Fruit fly (Drosophila melanogaster) whole organism, adult: Measurements from ENCODE around the gene eIF3i.

Source experiments
- CG11617 ChIP-seq: fragments of 200-800 bp; sonication (Bioruptor generic); optimal IDR thresholded peaks from 2 replicates; lab custom pipeline; 2017; ENCODE audit warnings: mild to moderate bottlenecking, missing biosample characterization, missing genetic modification reagents, missing genetic modification characterization
- CG12768 ChIP-seq: fragments of 200-800 bp; sonication (Bioruptor generic); optimal IDR thresholded peaks from 2 replicates; lab custom pipeline; 2017; ENCODE audit warnings: missing biosample characterization, missing genetic modification characterization, mild to moderate bottlenecking, moderate library complexity, missing genetic modification reagents
- CG14711 ChIP-seq: fragments of 200-800 bp; sonication (Bioruptor generic); optimal IDR thresholded peaks from 2 replicates; lab custom pipeline; 2018; ENCODE audit warnings: missing biosample characterization, mild to moderate bottlenecking, missing genetic modification characterization, moderate library complexity
- CG1620 ChIP-seq: fragments of 200-800 bp; sonication (Bioruptor generic); optimal IDR thresholded peaks from 2 replicates; lab custom pipeline; 2016; ENCODE audit warnings: missing biosample characterization, missing genetic modification characterization
- CG33017 ChIP-seq: fragments of 200-800 bp; sonication (Bioruptor generic); optimal IDR thresholded peaks from 2 replicates; lab custom pipeline; 2018; ENCODE audit warnings: missing biosample characterization, mild to moderate bottlenecking, missing genetic modification characterization, moderate library complexity
- CG5204 ChIP-seq: fragments of 200-800 bp; sonication (Bioruptor generic); optimal IDR thresholded peaks from 2 replicates; lab custom pipeline; 2016; ENCODE audit warnings: missing biosample characterization, missing genetic modification characterization
- CG7045 ChIP-seq: fragments of 200-800 bp; sonication (Bioruptor generic); optimal IDR thresholded peaks from 2 replicates; lab custom pipeline; 2017; ENCODE audit warnings: missing biosample characterization, mild to moderate bottlenecking, missing genetic modification characterization
- CG7101 ChIP-seq: fragments of 200-800 bp; sonication (Bioruptor generic); optimal IDR thresholded peaks from 2 replicates; lab custom pipeline; 2018; ENCODE audit warnings: missing biosample characterization, mild to moderate bottlenecking, missing genetic modification characterization, moderate library complexity
- Clk ChIP-seq: fragments of 200-800 bp; sonication (Bioruptor generic); optimal IDR thresholded peaks from 2 replicates; lab custom pipeline; 2017; ENCODE audit warnings: missing biosample characterization, missing genetic modification characterization
- Crg-1 ChIP-seq: fragments of 200-800 bp; sonication (Bioruptor generic); optimal IDR thresholded peaks from 2 replicates; lab custom pipeline; 2016; ENCODE audit warnings: missing biosample characterization, missing genetic modification characterization
- Hr96 ChIP-seq: fragments of 200-800 bp; sonication (Bioruptor generic); optimal IDR thresholded peaks from 2 replicates; lab custom pipeline; 2016; ENCODE audit warnings: missing biosample characterization, missing genetic modification characterization
- Mnt ChIP-seq: fragments of 200-800 bp; sonication (Bioruptor generic); optimal IDR thresholded peaks from 2 replicates; lab custom pipeline; 2016; ENCODE audit warnings: missing biosample characterization, mild to moderate bottlenecking, missing genetic modification characterization
- bab1 ChIP-seq: fragments of 200-800 bp; sonication (Bioruptor generic); optimal IDR thresholded peaks from 3 replicates; lab custom pipeline; 2019; ENCODE audit warnings: missing biosample characterization, mild to moderate bottlenecking, missing genetic modification characterization, moderate library complexity
- cic ChIP-seq: fragments of 200-800 bp; sonication (Bioruptor generic); optimal IDR thresholded peaks from 2 replicates; lab custom pipeline; 2017; ENCODE audit warnings: missing biosample characterization, mild to moderate bottlenecking, missing genetic modification characterization, moderate library complexity
- cnc ChIP-seq, 2 experiments: fragments of >200 bp; optimal IDR thresholded peaks; 2 replicates each; lab custom pipeline; 2017
- kay ChIP-seq: fragments of 200-800 bp; sonication (Bioruptor generic); peaks from one replicate; lab custom pipeline; 2016; ENCODE audit warnings: missing biosample characterization, missing genetic modification characterization, borderline replicate concordance
- ovo ChIP-seq: fragments of 200-800 bp; sonication (Bioruptor generic); optimal IDR thresholded peaks from 2 replicates; lab custom pipeline; 2016; ENCODE audit warnings: missing biosample characterization, missing genetic modification characterization
- pad ChIP-seq: fragments of 200-800 bp; sonication (Bioruptor generic); optimal IDR thresholded peaks from 3 replicates; lab custom pipeline; 2017; ENCODE audit warnings: missing biosample characterization, missing genetic modification characterization, mild to moderate bottlenecking, moderate library complexity, missing genetic modification reagents
- tj ChIP-seq: fragments of 200-800 bp; sonication (Bioruptor generic); optimal IDR thresholded peaks from 3 replicates; lab custom pipeline; 2017; ENCODE audit warnings: missing biosample characterization, mild to moderate bottlenecking, missing genetic modification characterization, moderate library complexity
- toe ChIP-seq: fragments of 200-800 bp; sonication (Bioruptor generic); optimal IDR thresholded peaks from 2 replicates; lab custom pipeline; 2016; ENCODE audit warnings: missing biosample characterization, missing genetic modification characterization

Gene eIF3i

DNA sequence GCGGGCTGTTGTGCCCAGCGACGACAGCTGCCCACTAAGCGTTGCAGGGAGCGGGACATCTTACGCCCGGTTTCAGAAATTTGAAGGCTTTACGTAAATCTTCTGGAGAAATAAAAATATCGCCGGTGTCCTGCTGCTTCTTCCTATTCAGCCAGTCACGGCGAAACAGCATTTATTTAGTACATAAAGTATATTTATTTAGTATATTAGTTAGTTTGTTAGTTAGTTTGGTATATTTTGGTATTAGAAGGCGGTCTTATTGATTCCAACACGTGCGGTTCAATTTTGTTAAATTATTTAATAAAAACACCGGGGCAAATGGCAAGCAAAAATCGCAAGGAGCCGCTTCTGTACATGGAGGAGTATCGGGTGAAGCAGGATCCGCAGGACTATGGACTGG lies 1.2 kb upstream of the eIF3i start, which contains the start of the genes Scox and Polr1C:
Scox (minus strand) TSS at position 169 of the 400 bp plus-strand sequence.
Polr1C (plus strand) TSS at position 238 of the 400 bp plus-strand sequence.
- TF ChIP-seq toe (GFP tag; lab: Kevin White, UChicago) (no peak), Hr96 (GFP tag; lab: Kevin White, UChicago) (no peak), CG33017 (no peak), CG11617 (GFP tag; lab: Kevin White, UChicago) (no peak), CG7101 (tag; lab: Kevin White, UChicago) (no peak), Mnt (GFP tag; lab: Kevin White, UChicago) (peak; percentile 87)

DNA sequence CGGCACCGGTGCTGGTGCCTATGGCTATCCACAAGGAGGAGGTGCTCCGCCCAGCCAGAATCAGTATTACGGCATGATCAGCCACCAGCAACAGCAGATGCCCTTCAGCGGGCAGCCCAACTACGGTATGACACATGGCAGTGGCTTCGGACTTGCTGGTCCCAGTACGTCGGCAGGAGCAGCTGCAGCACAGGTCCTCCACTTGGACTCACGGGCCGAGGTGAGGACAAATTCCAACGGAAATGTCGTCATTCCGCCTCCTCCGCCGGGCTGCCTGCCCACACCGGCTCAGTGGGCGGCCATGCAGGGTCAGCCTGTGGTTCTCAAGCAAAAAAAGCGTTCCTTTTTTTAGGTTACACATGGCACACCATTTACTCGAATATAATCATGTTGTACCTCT lies 1.7 kb downstream of the eIF3i start:
- no peak for TF ChIP-seq bab1 (GFP tag; lab: Kevin White, UChicago)
- TF ChIP-seq ovo (GFP tag; lab: Kevin White, UChicago): no peak
- no peak for TF ChIP-seq CG12768 (GFP tag; lab: Kevin White, UChicago)
- TF ChIP-seq CG14711 (tag; lab: Kevin White, UChicago): no peak
- TF ChIP-seq CG5204: no peak
- TF ChIP-seq tj (GFP tag; lab: Kevin White, UChicago): no peak
- TF ChIP-seq Mnt (GFP tag; lab: Kevin White, UChicago): no peak
- no peak for TF ChIP-seq toe (GFP tag; lab: Kevin White, UChicago)
- no peak for TF ChIP-seq CG7045

DNA sequence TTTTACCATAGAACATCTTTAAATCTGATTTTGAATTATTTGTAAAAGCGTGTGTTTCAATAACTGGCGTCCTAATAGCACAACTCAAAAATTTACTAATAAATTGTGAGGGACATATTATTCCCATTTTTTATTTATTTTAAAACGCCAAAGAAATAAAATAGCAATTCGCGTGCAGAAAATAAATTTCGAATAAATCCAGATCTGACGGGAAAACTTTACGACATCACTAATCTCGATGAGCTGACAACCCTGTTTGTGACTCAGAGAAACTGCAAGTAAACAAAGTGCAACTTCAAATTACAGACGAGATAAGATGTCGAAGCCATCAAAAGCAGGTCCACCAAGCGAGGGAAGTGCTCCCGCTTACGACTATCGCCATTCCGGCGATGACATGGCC lies 2.2 kb downstream of the eIF3i start, which contains the start of gene CG34125:
CG34125 (plus strand) TSS at position 254 of the 400 bp plus-strand sequence.
- no peak for TF ChIP-seq CG33017
- TF ChIP-seq bab1 (GFP tag; lab: Kevin White, UChicago): peak; percentile 13
- no peak for TF ChIP-seq CG5204
- TF ChIP-seq tj (GFP tag; lab: Kevin White, UChicago): peak; percentile 3
- peak; percentile 52 for TF ChIP-seq CG11617 (GFP tag; lab: Kevin White, UChicago)
- TF ChIP-seq CG1620 (GFP tag; lab: Kevin White, UChicago): peak; percentile 24
- no peak for TF ChIP-seq Hr96 (GFP tag; lab: Kevin White, UChicago)
- no peak for TF ChIP-seq cnc (optimal IDR thresholded peaks at IDR 0.05; lab: Kevin White, UChicago)
- peak; percentile 27 for TF ChIP-seq CG7101 (tag; lab: Kevin White, UChicago)
- peak; percentile 53 for TF ChIP-seq CG12768 (GFP tag; lab: Kevin White, UChicago)
- peak; percentile 2 for TF ChIP-seq Clk
- no peak for TF ChIP-seq pad (GFP tag; lab: Kevin White, UChicago)
- no peak for TF ChIP-seq CG7045
- no peak for TF ChIP-seq kay (GFP tag; lab: Kevin White, UChicago)
- no peak for TF ChIP-seq toe (GFP tag; lab: Kevin White, UChicago)
- TF ChIP-seq ovo (GFP tag; lab: Kevin White, UChicago): no peak
- peak; percentile 96 for TF ChIP-seq CG14711 (tag; lab: Kevin White, UChicago)

DNA sequence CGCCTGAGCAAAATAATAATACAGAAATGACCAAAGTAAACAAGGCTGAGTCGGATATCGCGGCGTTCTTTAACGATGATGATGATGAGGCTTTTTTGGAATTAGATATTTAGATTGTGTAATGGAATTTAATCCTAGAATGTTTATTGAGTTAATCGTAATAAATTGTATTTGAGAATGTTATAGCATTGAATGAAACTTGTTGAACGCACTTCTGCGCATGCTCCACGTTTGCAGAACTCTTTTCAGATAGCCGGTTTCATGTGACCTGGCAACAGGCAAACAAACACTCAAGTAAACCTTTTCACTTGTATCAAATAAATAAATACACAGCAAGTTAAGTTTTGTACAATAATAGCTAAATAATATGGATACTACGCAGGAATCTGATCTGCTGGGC lies 9.5 kb downstream of the eIF3i start, which contains the start of gene CG34124:
CG34124 (plus strand) TSS at position 301 of the 400 bp plus-strand sequence.
- TF ChIP-seq Clk: no peak
- no peak for TF ChIP-seq Mnt (GFP tag; lab: Kevin White, UChicago)
- no peak for TF ChIP-seq CG14711 (tag; lab: Kevin White, UChicago)
- TF ChIP-seq toe (GFP tag; lab: Kevin White, UChicago): no peak
- TF ChIP-seq Crg-1 (GFP tag; lab: Kevin White, UChicago): no peak
- no peak for TF ChIP-seq CG11617 (GFP tag; lab: Kevin White, UChicago)
- TF ChIP-seq bab1 (GFP tag; lab: Kevin White, UChicago): no peak
- TF ChIP-seq ovo (GFP tag; lab: Kevin White, UChicago): no peak
- TF ChIP-seq CG7045: no peak
- no peak for TF ChIP-seq pad (GFP tag; lab: Kevin White, UChicago)

DNA sequence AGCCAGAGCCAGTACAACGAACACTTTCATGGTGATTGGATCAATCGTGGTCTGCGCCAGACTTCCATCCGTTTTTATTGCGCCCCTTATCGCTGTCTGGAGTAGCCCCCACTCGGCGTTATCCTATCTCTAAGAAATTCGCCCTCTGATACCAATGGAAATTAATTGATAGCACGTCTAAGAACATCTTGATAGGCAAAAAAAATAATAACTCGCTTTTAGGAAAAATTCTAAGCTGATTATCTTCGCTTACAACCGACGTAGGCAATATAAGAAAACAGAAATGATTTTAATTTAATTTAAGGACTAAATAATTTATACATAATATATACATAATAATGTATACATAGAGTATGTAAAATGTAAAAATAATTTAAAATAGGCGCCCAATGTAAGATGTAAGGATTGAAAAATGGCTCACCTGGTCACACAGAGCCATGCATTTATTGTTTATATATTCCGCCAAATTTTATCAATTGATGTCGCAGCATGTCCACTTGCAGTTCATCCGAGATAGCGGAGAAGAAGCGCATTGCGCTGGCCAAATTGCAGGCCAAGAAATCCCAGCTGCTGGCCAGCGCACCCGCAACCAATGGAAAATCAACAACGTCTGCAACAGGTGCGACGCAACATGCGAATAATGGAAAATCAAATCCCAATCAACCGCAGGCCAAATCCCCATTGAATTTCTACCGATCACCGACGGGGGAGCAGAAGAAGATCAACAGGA lies 12.3 kb downstream of the eIF3i start, which contains the start of the genes Jon25Bi and Marcal1:
Jon25Bi (minus strand) TSS at position 51 of the 730 bp plus-strand sequence.
Marcal1 (plus strand) TSS at position 416 of the 730 bp plus-strand sequence.
- TF ChIP-seq bab1 (GFP tag; lab: Kevin White, UChicago) (no peak), cic (GFP tag; lab: Kevin White, UChicago) (no peak)

DNA sequence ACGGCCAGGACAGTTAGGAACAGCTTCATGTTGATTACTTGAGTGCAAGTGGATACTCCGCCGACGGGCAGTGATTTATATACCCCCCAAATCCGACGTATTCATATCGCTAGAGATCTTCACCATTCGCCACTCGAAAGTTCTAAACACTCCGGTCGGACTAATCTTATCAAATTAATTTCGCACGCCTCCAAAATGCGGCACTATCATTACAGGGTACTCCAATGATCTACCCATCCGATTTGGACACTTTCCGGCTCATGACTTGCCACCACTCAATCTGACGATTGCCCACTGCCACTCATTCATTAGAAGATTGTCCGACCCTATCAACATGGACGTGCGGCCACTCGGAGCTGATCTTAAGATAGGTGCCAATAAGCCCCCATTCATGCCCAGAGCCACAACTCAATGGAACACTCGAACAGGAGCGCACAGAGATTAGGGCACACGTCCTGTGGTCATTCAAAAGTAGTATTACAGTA lies 14.4 kb downstream of the eIF3i start, which contains the start of gene Jon25Bii:
Jon25Bii (minus strand) TSS at position 51 of the 485 bp plus-strand sequence.
- TF ChIP-seq cic (GFP tag; lab: Kevin White, UChicago) (peak; percentile 93), ovo (GFP tag; lab: Kevin White, UChicago) (no peak), toe (GFP tag; lab: Kevin White, UChicago) (no peak)

DNA sequence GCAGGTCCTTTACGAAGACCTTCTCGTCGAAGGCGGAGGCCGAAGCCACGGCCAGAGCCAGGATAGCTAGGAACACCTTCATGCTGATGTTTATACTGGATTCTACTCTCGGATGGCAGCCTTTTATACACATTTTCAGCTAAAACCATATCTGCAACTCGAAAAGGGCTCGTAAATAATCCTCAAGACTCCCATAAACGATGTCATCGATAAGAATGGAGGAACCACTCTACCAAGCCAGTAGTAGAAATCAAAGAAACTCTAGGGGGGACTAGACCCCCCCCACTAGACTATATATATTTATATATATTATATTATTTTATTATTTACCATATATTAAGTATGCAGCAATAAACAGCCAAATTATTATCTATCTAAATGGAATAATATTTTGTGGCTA lies 16.9 kb downstream of the eIF3i start, which contains the start of gene Jon25Biii:
Jon25Biii (minus strand) TSS at position 101 of the 400 bp plus-strand sequence.
- TF ChIP-seq Hr96 (GFP tag; lab: Kevin White, UChicago) (no peak), Crg-1 (GFP tag; lab: Kevin White, UChicago) (no peak)
